Worm (Caenorhabditis elegans) whole organism, midembryonic: Measurements from ENCODE around the gene tir-1.
"Not testable (repeated sequence)": the region's sequence is repeated elsewhere in the genome, so short reads cannot be mapped to it uniquely, and the experiment has no call there.

Experiments
- T22C8.4 ChIP-seq: fragments of 200-800 bp; sonication (Bioruptor generic); IDR thresholded peaks from 2 replicates; pipeline ENCODE4 v1.3.6; 2022; ENCODE audit warnings: missing genetic modification characterization, missing compliant biosample characterization
- cog-1 ChIP-seq: sonication (generic microtip); optimal IDR thresholded peaks from 2 replicates; lab custom pipeline; 2016; ENCODE audit warnings: missing genetic modification characterization, missing compliant biosample characterization
- flt-1 ChIP-seq: fragments of 200-800 bp; sonication (Bioruptor generic); IDR thresholded peaks from 2 replicates; pipeline ENCODE4 v1.3.6; 2022; ENCODE audit warnings: missing genetic modification characterization, missing compliant biosample characterization
- klf-2 ChIP-seq: fragments of 200-800 bp; sonication (Bioruptor generic); conservative IDR thresholded peaks from 2 replicates; pipeline ENCODE4 v1.3.6; 2022; ENCODE audit warnings: missing genetic modification reagents, missing genetic modification characterization, missing compliant biosample characterization
- med-1 ChIP-seq: sonication (generic microtip); optimal IDR thresholded peaks from 2 replicates; lab custom pipeline; 2017; ENCODE audit warnings: missing genetic modification characterization, mild to moderate bottlenecking, missing compliant biosample characterization, antibody characterized with exemption, missing genetic modification reagents; ENCODE audit not compliant: insufficient read depth
- ref-1 ChIP-seq: fragments of 200-800 bp; sonication (Bioruptor generic); conservative IDR thresholded peaks from 2 replicates; pipeline ENCODE4 v1.3.6; 2022; ENCODE audit warnings: missing genetic modification reagents, missing genetic modification characterization, missing compliant biosample characterization
- tab-1 ChIP-seq: fragments of 200-800 bp; sonication (Bioruptor generic); IDR thresholded peaks from 2 replicates; pipeline ENCODE4 v1.3.6; 2022; ENCODE audit warnings: missing genetic modification characterization, missing compliant biosample characterization
- ztf-23 ChIP-seq: fragments of 200-800 bp; sonication (Bioruptor generic); IDR thresholded peaks from 2 replicates; pipeline ENCODE4 v1.3.6; 2022; ENCODE audit warnings: missing genetic modification reagents, missing genetic modification characterization, missing compliant biosample characterization
- ztf-29 ChIP-seq: fragments of 200-800 bp; sonication (Bioruptor generic); IDR thresholded peaks from 2 replicates; pipeline ENCODE4 v1.3.6; 2022; ENCODE audit warnings: missing genetic modification reagents, missing genetic modification characterization, missing compliant biosample characterization

Gene tir-1

DNA sequence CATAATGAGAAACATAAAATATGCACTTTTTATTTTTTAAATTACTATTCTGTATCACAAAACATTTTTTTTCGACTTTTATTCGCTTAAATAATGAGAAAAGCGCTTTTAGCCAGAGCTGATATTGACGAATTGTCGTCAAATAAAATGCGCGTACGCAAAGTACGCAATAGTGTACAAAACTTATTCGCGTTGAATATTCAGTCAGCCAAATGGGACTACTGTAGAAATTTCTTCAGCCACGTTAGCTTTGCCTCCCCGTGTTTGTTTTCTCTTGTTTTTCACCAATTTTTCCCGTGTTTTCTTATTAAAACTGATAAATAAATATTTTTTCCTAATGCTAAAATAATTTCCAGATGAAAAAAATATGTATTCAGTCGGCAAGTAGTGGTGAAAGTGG, 44.4 kb downstream of the tir-1 start:
- peak; percentile 54; the same call in 1 of the 2 replicates for TF ChIP-seq ztf-23 (GFP tag; lab: Robert Waterston, UW)

- peak; percentile 72 for TF ChIP-seq flt-1
- TF ChIP-seq ztf-23 (GFP tag; lab: Robert Waterston, UW), result peak; percentile 85
- 0 out of 2 replicates have a peak, but pooled peaks have one; percentile 57 for TF ChIP-seq klf-2 (GFP tag; lab: Robert Waterston, UW)
Measured at ce11 chrIII:3854868-3855267, 46.6 kb downstream of the tir-1 start.

- 0 out of 2 replicates have a peak, but pooled peaks have one; percentile 36 for TF ChIP-seq flt-1
Measured at ce11 chrIII:3852030-3852579, 49.3 kb downstream of the tir-1 start, which contains the start of gene cyp-25A4. TSS of gene cyp-25A4 (minus strand) at chrIII:3852080.

DNA sequence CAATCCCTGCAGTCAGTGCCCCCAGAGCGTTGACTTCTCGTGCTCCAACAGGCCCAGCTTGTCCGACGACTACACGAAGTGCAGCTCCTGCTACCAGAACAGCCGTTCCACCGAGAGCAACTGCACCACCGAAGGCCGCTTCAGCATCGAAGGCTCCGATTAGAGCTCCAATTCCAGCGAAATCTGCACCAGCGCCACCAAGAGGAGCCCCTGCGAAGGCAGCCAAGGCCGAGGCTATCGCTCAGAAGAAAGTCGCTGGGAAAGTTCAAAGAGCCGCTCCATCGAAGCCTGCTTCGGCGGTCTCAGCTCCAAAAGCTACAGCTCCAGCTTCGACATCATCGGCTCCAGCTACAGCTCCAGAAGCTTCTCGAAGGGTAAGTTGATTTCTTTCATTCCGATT, 55.7 kb downstream of the tir-1 start:
- 0 out of 2 replicates have a peak, but pooled peaks have one; percentile 13 for TF ChIP-seq T22C8.4 (GFP tag; lab: Robert Waterston, UW)

ce11 chrIII:3844746-3845145, 56.7 kb downstream of the tir-1 start, which contains the start of gene maph-1.3:
TSS of gene maph-1.3 (plus strand) at chrIII:3844893.
- TF ChIP-seq tab-1, klf-2, ref-1 (GFP tag; lab: Robert Waterston, UW): not testable (repeated sequence)

DNA sequence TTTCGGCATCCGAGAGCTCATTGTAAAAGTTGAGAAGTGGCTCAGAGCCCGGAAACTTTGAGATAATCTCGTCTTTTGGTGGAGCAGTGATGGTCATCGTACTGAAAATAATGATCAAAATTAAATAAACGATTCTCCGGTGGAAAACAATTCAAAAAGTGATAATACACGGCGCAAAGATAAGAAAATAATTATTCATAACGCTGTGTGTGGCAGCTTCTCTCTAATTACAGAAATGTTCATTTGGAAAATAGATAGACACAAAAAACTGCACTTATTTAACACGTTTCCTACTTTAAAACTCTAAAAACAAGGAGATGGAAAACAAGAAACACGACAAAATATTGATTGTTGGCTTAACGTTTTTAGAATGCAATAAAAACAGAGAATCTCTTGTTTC, 57.9 kb downstream of the tir-1 start, which contains the start of gene C36A4.4:
TSS of gene C36A4.4 (minus strand) at position 101 of the 400 bp plus-strand sequence.
- TF ChIP-seq flt-1; klf-2 (GFP tag; lab: Robert Waterston, UW); cog-1: not testable (repeated sequence)

ce11 chrIII:3840279-3840678, 61.2 kb downstream of the tir-1 start, which contains the start of gene C36A4.11:
TSS of gene C36A4.11 (plus strand) at chrIII:3840579.
- not testable (repeated sequence) for TF ChIP-seq ref-1 (GFP tag; lab: Robert Waterston, UW); klf-2 (GFP tag; lab: Robert Waterston, UW); med-1 (GFP tag; lab: Kevin White, UChicago)

DNA sequence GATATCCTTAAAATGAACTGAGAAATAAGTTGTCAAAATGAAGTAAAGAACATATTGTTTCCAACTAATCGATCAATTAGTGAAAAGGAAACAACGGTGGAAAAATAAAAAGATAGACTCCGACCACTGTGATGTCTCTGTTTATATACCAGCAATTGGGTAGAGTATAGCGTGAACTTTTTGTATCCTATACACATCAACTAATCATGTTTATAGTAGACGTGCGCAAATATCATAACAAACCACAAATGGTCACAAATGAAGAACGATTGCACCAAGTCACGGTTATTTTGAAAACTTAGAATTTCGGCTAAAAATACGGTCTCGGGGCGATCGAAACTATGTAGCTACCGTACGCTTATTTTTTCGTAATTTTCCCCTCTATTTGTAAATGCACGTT, 61.8 kb downstream of the tir-1 start, which contains the start of gene cyp-25A3:
TSS of gene cyp-25A3 (minus strand) at position 101 of the 400 bp plus-strand sequence.
- TF ChIP-seq cog-1 (no peak), med-1 (GFP tag; lab: Kevin White, UChicago) (no peak), ref-1 (GFP tag; lab: Robert Waterston, UW) (no peak), ztf-29 (GFP tag; lab: Robert Waterston, UW) (no peak)

DNA sequence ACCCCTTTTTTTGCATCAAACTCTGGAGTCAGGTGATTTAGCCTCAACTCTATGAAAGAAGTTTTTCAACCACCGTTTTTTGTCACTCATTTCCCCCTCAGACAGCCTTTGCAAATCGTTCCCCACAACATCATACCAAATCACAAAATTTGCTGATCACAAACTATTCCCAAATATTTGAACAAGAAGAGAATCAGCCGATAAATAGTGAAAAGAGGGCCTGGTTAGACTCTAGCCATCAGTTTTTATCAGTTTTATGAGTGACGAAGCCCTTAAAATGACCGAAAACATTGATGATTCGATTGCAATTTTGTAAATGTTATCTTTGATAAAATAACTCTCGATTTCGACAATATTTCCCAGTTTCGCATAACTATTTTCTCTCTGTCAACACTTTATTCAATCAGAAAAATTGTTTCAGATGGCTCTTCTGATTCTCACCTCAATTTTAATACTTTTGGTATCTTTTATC, 66.6 kb downstream of the tir-1 start, which contains the start of gene cyp-25A2:
TSS of gene cyp-25A2 (plus strand) at position 422 of the 472 bp plus-strand sequence.
- no peak for TF ChIP-seq med-1 (GFP tag; lab: Kevin White, UChicago)
- TF ChIP-seq ztf-29 (GFP tag; lab: Robert Waterston, UW), result no peak
- TF ChIP-seq cog-1, result no peak
- no peak for TF ChIP-seq klf-2 (GFP tag; lab: Robert Waterston, UW)
- TF ChIP-seq ref-1 (GFP tag; lab: Robert Waterston, UW), result no peak
- TF ChIP-seq tab-1 (GFP tag; lab: Robert Waterston, UW), result no peak
- TF ChIP-seq T22C8.4 (GFP tag; lab: Robert Waterston, UW), result no peak
- TF ChIP-seq ztf-23 (GFP tag; lab: Robert Waterston, UW), result no peak
- no peak for TF ChIP-seq flt-1

ce11 chrIII:3832291-3832690, 69.2 kb downstream of the tir-1 start, which contains the start of gene cyp-25A1:
TSS of gene cyp-25A1 (plus strand) at chrIII:3832591.
- TF ChIP-seq T22C8.4 (GFP tag; lab: Robert Waterston, UW), result no peak
- no peak for TF ChIP-seq klf-2 (GFP tag; lab: Robert Waterston, UW)
- no peak for TF ChIP-seq cog-1
- TF ChIP-seq tab-1 (GFP tag; lab: Robert Waterston, UW), result no peak
- TF ChIP-seq med-1 (GFP tag; lab: Kevin White, UChicago), result no peak
- no peak for TF ChIP-seq ref-1 (GFP tag; lab: Robert Waterston, UW)

DNA sequence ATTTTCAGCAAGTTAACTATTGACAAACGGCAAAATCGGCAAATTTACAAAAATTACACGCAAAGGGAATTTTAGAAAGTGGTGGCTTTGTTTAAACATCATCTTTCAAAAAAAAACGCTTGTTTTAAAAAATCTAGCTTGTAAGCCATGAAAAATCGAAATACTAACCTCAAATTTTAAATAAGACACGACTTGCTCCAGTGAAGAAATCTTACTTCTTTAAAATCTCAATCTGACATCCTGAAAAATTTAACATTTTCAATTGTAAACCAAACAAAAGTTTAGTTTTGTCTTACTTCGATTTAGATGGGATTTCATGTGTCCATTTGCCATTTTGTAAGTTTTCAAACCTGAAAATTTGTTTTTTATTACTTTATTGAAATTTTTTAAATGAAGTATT, 69.6 kb downstream of the tir-1 start:
- TF ChIP-seq ref-1 (GFP tag; lab: Robert Waterston, UW), result no peak
- no peak for TF ChIP-seq klf-2 (GFP tag; lab: Robert Waterston, UW)
- TF ChIP-seq flt-1, result no peak
- no peak for TF ChIP-seq tab-1 (GFP tag; lab: Robert Waterston, UW)
- no peak for TF ChIP-seq med-1 (GFP tag; lab: Kevin White, UChicago)
- no peak for TF ChIP-seq ztf-29 (GFP tag; lab: Robert Waterston, UW)
- TF ChIP-seq ztf-23 (GFP tag; lab: Robert Waterston, UW), result no peak
- no peak for TF ChIP-seq T22C8.4 (GFP tag; lab: Robert Waterston, UW)
- TF ChIP-seq cog-1, result no peak
